Fruit fly (Drosophila melanogaster): Measurements from ENCODE around the gene CG7049.

The CG7049 gene

DNA sequence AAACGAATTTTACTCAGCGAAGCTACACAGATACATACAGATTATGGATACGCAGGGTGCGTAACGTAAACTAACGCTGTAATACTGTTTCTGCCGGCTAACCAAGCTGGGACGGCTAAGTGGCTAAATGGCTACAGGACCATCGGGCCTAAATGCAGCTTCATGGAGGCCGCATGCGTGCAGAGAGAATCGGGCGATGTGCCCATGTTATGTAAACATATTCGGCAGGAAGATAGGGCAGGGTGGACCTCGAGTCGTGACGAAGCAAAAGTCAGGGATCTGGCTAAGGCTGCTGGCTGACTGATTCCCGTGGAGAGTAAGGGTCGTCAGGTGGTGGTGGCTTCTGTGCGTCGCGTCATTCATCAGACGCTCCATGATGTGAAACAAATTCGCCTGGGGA, 22.4 kb downstream of the CG7049 start (continued):
- no peak for TF ChIP-seq nom (GFP tag; optimal IDR thresholded peaks at IDR 0.05)
- TF ChIP-seq CG9932 (GFP tag; IDR thresholded peaks at IDR 0.05) = no peak; the same call in 1 of the 2 replicates
- TF ChIP-seq fru (optimal IDR thresholded peaks at IDR 0.05) = no peak
- no peak for TF ChIP-seq gfzf (GFP tag; optimal IDR thresholded peaks at IDR 0.05)
- TF ChIP-seq Dad (GFP tag; optimal IDR thresholded peaks at IDR 0.05) = no peak
- TF ChIP-seq CG3838 (GFP tag; optimal IDR thresholded peaks at IDR 0.05) = no peak
- no peak for TF ChIP-seq Myb (GFP tag; optimal IDR thresholded peaks at IDR 0.05)
- no peak for TF ChIP-seq E2f2 (GFP tag; IDR thresholded peaks at IDR 0.05)
- no peak for TF ChIP-seq NfI (GFP tag; optimal IDR thresholded peaks at IDR 0.05)
- TF ChIP-seq tap (tag; optimal IDR thresholded peaks at IDR 0.05) = no peak
- no peak for TF ChIP-seq CG4282 (GFP tag; optimal IDR thresholded peaks at IDR 0.05)
- TF ChIP-seq CG7928 (GFP tag; optimal IDR thresholded peaks at IDR 0.05) = no peak
- TF ChIP-seq ase (GFP tag; IDR thresholded peaks at IDR 0.05) = no peak
- no peak for TF ChIP-seq TFAM (GFP tag; optimal IDR thresholded peaks at IDR 0.05)
- TF ChIP-seq gce (GFP tag; IDR thresholded peaks at IDR 0.05) = no peak
- TF ChIP-seq sisA (GFP tag; IDR thresholded peaks at IDR 0.05) = no peak
- no peak for TF ChIP-seq stc (GFP tag; IDR thresholded peaks at IDR 0.05)
- TF ChIP-seq otp (GFP tag; IDR thresholded peaks at IDR 0.05) = no peak
- TF ChIP-seq CG3726 (GFP tag; IDR thresholded peaks at IDR 0.05) = no peak
- TF ChIP-seq Usf (GFP tag; optimal IDR thresholded peaks at IDR 0.05) = no peak
- TF ChIP-seq CG17829 (tag; optimal IDR thresholded peaks at IDR 0.05) = no peak
- TF ChIP-seq wdn (GFP tag; IDR thresholded peaks at IDR 0.05) = no peak
- TF ChIP-seq danr (GFP tag; IDR thresholded peaks at IDR 0.05) = no peak
- TF ChIP-seq hbn (GFP tag; IDR thresholded peaks at IDR 0.05; ENCODE audit: partially characterized antibody) = no peak
- TF ChIP-seq CG16779 (GFP tag; IDR thresholded peaks at IDR 0.05) = no peak
- no peak for TF ChIP-seq CG9797 (GFP tag; optimal IDR thresholded peaks at IDR 0.05)
- no peak for TF ChIP-seq CG13624 (GFP tag; optimal IDR thresholded peaks at IDR 0.05)
- TF ChIP-seq Deaf1 (tag; optimal IDR thresholded peaks at IDR 0.05) = peak; percentile 46
- peak; percentile 29 for TF ChIP-seq CG18599 (GFP tag; optimal IDR thresholded peaks at IDR 0.05)
- TF ChIP-seq gt (GFP tag; IDR thresholded peaks at IDR 0.05) = no peak
- TF ChIP-seq CG13123 (GFP tag; optimal IDR thresholded peaks at IDR 0.05) = no peak
- TF ChIP-seq inv (GFP tag; IDR thresholded peaks at IDR 0.05; ENCODE audit: partially characterized antibody) = no peak
- no peak for TF ChIP-seq CG12104 (GFP tag; optimal IDR thresholded peaks at IDR 0.05)
- TF ChIP-seq crp (GFP tag; optimal IDR thresholded peaks at IDR 0.05) = no peak
- no peak for TF ChIP-seq CG14441 (GFP tag; IDR thresholded peaks at IDR 0.05)
- TF ChIP-seq Hr78 (GFP tag; optimal IDR thresholded peaks at IDR 0.05) = no peak
- no peak for TF ChIP-seq chn (GFP tag; optimal IDR thresholded peaks at IDR 0.05)
- no peak for TF ChIP-seq CG7556 (GFP tag; optimal IDR thresholded peaks at IDR 0.05)
- TF ChIP-seq ash1 (GFP tag; optimal IDR thresholded peaks at IDR 0.05) = no peak
- TF ChIP-seq CG4404 (GFP tag; IDR thresholded peaks at IDR 0.05) = no peak
- peak in 1 of 2 experiments; percentile 68 for TF ChIP-seq Hr51 (GFP tag; optimal IDR thresholded peaks at IDR 0.05)
- no peak for TF ChIP-seq CG2202 (tag; optimal IDR thresholded peaks at IDR 0.05)
- no peak for TF ChIP-seq Sry-δ (GFP tag; optimal IDR thresholded peaks at IDR 0.05)
- no peak for TF ChIP-seq CG12155 (GFP tag; optimal IDR thresholded peaks at IDR 0.05)
- no peak for TF ChIP-seq gcm2 (GFP tag; optimal IDR thresholded peaks at IDR 0.05)
- no peak for TF ChIP-seq CG6175 (GFP tag; IDR thresholded peaks at IDR 0.05)
- TF ChIP-seq CG10565 (GFP tag; optimal IDR thresholded peaks at IDR 0.05) = no peak
- no peak for TF ChIP-seq Rfx (GFP tag; IDR thresholded peaks at IDR 0.05)
- TF ChIP-seq sens-2 (GFP tag; IDR thresholded peaks at IDR 0.05) = no peak
- no peak for TF ChIP-seq CG11560 (tag; IDR thresholded peaks at IDR 0.05)
- no peak for TF ChIP-seq Dll (GFP tag; IDR thresholded peaks at IDR 0.05; ENCODE audit: partially characterized antibody)
- TF ChIP-seq CG7372 (GFP tag; IDR thresholded peaks at IDR 0.05) = no peak
- no peak for TF ChIP-seq MESR4 (GFP tag; optimal IDR thresholded peaks at IDR 0.05)
